Worm (Caenorhabditis elegans): ENCODE data around the gene ugt-10.

ce11 chrV:4918091-4918624 is 18.2 kb upstream of the ugt-10 start, which contains the start of gene C02E7.7:
- TF ChIP-seq ceh-13 (GFP tag; optimal IDR thresholded peaks at IDR 0.05) (no peak), hmg-4 (GFP tag; optimal IDR thresholded peaks at IDR 0.05) (no peak), tbx-37 (GFP tag; conservative IDR thresholded peaks at IDR 0.05) (no peak), ama-1 (optimal IDR thresholded peaks at IDR 0.05) (no peak), sea-1 (GFP tag; conservative IDR thresholded peaks at IDR 0.05) (no peak), hmbx-1 (tag; optimal IDR thresholded peaks at IDR 0.05) (no peak)
